Worm (Caenorhabditis elegans) whole organism, late embryonic: ENCODE measurements around the gene ZK1307.1.

Source experiments
- T23F11.4 ChIP-seq: fragments of 200-800 bp; sonication (Bioruptor generic); optimal IDR thresholded peaks from 2 replicates; lab custom pipeline; 2018; ENCODE audit warnings: mild to moderate bottlenecking, missing genetic modification characterization, missing compliant biosample characterization
- Y22D7AL.16 ChIP-seq: sonication (generic microtip); optimal IDR thresholded peaks from 2 replicates; lab custom pipeline; 2016; ENCODE audit warnings: missing genetic modification characterization, missing compliant biosample characterization
- ceh-18 ChIP-seq: sonication (generic microtip); optimal IDR thresholded peaks from 2 replicates; lab custom pipeline; 2016; ENCODE audit warnings: missing genetic modification characterization, missing compliant biosample characterization
- ceh-19 ChIP-seq: fragments of 200-800 bp; sonication (Bioruptor generic); optimal IDR thresholded peaks from 2 replicates; lab custom pipeline; 2018; ENCODE audit warnings: mild to moderate bottlenecking, missing genetic modification characterization, missing compliant biosample characterization
- ceh-2 ChIP-seq: sonication (generic microtip); optimal IDR thresholded peaks from 2 replicates; lab custom pipeline; 2016; ENCODE audit warnings: missing genotype, missing genetic modification characterization, missing compliant biosample characterization
- ceh-22 ChIP-seq: sonication (generic microtip); optimal IDR thresholded peaks from 2 replicates; lab custom pipeline; 2017; ENCODE audit warnings: missing biosample characterization, missing genetic modification characterization
- ceh-24 ChIP-seq: sonication (generic microtip); optimal IDR thresholded peaks from 2 replicates; lab custom pipeline; 2016; ENCODE audit warnings: mild to moderate bottlenecking, missing genetic modification characterization, missing compliant biosample characterization
- ceh-30 ChIP-seq: fragments of 150-350 bp; optimal IDR thresholded peaks from 2 replicates; lab custom pipeline; 2014; ENCODE audit warnings: missing biosample characterization, missing genetic modification characterization
- ceh-48 ChIP-seq: sonication (generic microtip); optimal IDR thresholded peaks from 2 replicates; lab custom pipeline; 2016; ENCODE audit warnings: missing genetic modification characterization, inconsistent platforms, missing compliant biosample characterization
- ceh-6 ChIP-seq: fragments of 200-800 bp; sonication (Bioruptor generic); optimal IDR thresholded peaks from 2 replicates; lab custom pipeline; 2018; ENCODE audit warnings: mild to moderate bottlenecking, missing genetic modification characterization, missing compliant biosample characterization
- ceh-9 ChIP-seq: sonication (generic microtip); optimal IDR thresholded peaks from 2 replicates; lab custom pipeline; 2016; ENCODE audit warnings: mild to moderate bottlenecking, missing genetic modification characterization, inconsistent platforms, missing compliant biosample characterization
- dve-1 ChIP-seq: sonication (generic microtip); optimal IDR thresholded peaks from 2 replicates; lab custom pipeline; 2017; ENCODE audit warnings: antibody characterized with exemption, mild to moderate bottlenecking, missing genetic modification characterization, missing compliant biosample characterization
- elt-2 ChIP-seq: sonication (generic microtip); optimal IDR thresholded peaks from 2 replicates; lab custom pipeline; 2016; ENCODE audit warnings: missing genetic modification reagents, missing genetic modification characterization, missing compliant biosample characterization
- elt-4 ChIP-seq: sonication (generic microtip); optimal IDR thresholded peaks from 2 replicates; lab custom pipeline; 2016; ENCODE audit warnings: missing genetic modification characterization, missing compliant biosample characterization
- eyg-1 ChIP-seq: sonication (generic microtip); optimal IDR thresholded peaks from 2 replicates; lab custom pipeline; 2016; ENCODE audit warnings: missing genotype, missing genetic modification characterization, missing compliant biosample characterization
- fax-1 ChIP-seq: sonication (generic microtip); optimal IDR thresholded peaks from 2 replicates; lab custom pipeline; 2016; ENCODE audit warnings: missing genotype, missing genetic modification characterization, missing compliant biosample characterization
- fkh-10 ChIP-seq: fragments of 150-350 bp; optimal IDR thresholded peaks from 2 replicates; lab custom pipeline; 2014; ENCODE audit warnings: missing biosample characterization, missing genetic modification reagents, missing genetic modification characterization
- hlh-15 ChIP-seq: sonication (generic microtip); optimal IDR thresholded peaks from 2 replicates; lab custom pipeline; 2016; ENCODE audit warnings: missing genetic modification characterization, missing compliant biosample characterization
- hlh-6 ChIP-seq: sonication (generic microtip); optimal IDR thresholded peaks from 2 replicates; lab custom pipeline; 2016; ENCODE audit warnings: missing genotype, missing genetic modification characterization, missing compliant biosample characterization
- lim-6 ChIP-seq: sonication (generic microtip); optimal IDR thresholded peaks from 2 replicates; lab custom pipeline; 2016; ENCODE audit warnings: missing genetic modification characterization, missing compliant biosample characterization
- mec-3 ChIP-seq: sonication (generic microtip); optimal IDR thresholded peaks from 2 replicates; lab custom pipeline; 2016; ENCODE audit warnings: borderline replicate concordance, missing genetic modification characterization, missing compliant biosample characterization
- npax-4 ChIP-seq: sonication (generic microtip); optimal IDR thresholded peaks from 2 replicates; lab custom pipeline; 2016; ENCODE audit warnings: missing genetic modification characterization, missing compliant biosample characterization
- pag-3 ChIP-seq: sonication (generic microtip); optimal IDR thresholded peaks from 2 replicates; lab custom pipeline; 2016; ENCODE audit warnings: missing compliant biosample characterization, missing genetic modification characterization, borderline replicate concordance
- pax-1 ChIP-seq: fragments of 150-350 bp; optimal IDR thresholded peaks from 2 replicates; lab custom pipeline; 2014; ENCODE audit warnings: missing biosample characterization, missing genetic modification characterization
- pha-2 ChIP-seq: sonication (generic microtip); optimal IDR thresholded peaks from 2 replicates; lab custom pipeline; 2017; ENCODE audit warnings: mild to moderate bottlenecking, missing genetic modification characterization, missing compliant biosample characterization
- pha-4 ChIP-seq: fragments of 150-350 bp; optimal IDR thresholded peaks from 2 replicates; lab custom pipeline; 2018; ENCODE audit warnings: missing biosample characterization, missing genetic modification reagents, missing genetic modification characterization
- pros-1 ChIP-seq: fragments of 150-350 bp; optimal IDR thresholded peaks from 2 replicates; lab custom pipeline; 2014; ENCODE audit warnings: missing biosample characterization, missing genetic modification reagents, missing genetic modification characterization
- rnt-1 ChIP-seq: sonication (generic microtip); optimal IDR thresholded peaks from 2 replicates; lab custom pipeline; 2016; ENCODE audit warnings: missing genetic modification characterization, missing compliant biosample characterization
- sdc-2 ChIP-seq: sonication (generic microtip); optimal IDR thresholded peaks from 2 replicates; lab custom pipeline; 2016; ENCODE audit warnings: missing genotype, missing genetic modification characterization, missing compliant biosample characterization
- sox-4 ChIP-seq: sonication (generic microtip); optimal IDR thresholded peaks from 2 replicates; lab custom pipeline; 2017; ENCODE audit warnings: mild to moderate bottlenecking, missing genetic modification characterization, inconsistent platforms, missing compliant biosample characterization
- unc-3 ChIP-seq, 2 experiments: fragments of 200-800 bp in 1 of 2; sonication (Bioruptor generic) in 1 of 2; sonication (generic microtip) in 1 of 2; conservative IDR thresholded peaks in 1 of 2; optimal IDR thresholded peaks in 1 of 2; 2 replicates each; pipeline versions ENCODE4 v1.3.6 to Lab custom; 2016 to 2022; ENCODE audit warnings: missing compliant biosample characterization in 2 of 2, missing genetic modification characterization in 2 of 2, missing genetic modification reagents in 1 of 2
- unc-42 ChIP-seq: sonication (generic microtip); optimal IDR thresholded peaks from 2 replicates; lab custom pipeline; 2016; ENCODE audit warnings: missing genotype, missing genetic modification characterization, missing compliant biosample characterization
- unc-55 ChIP-seq: sonication (generic microtip); optimal IDR thresholded peaks from 2 replicates; lab custom pipeline; 2017; ENCODE audit warnings: missing biosample characterization, missing genetic modification reagents, missing genetic modification characterization
- zip-5 ChIP-seq: sonication (generic microtip); optimal IDR thresholded peaks from 2 replicates; lab custom pipeline; 2016; ENCODE audit warnings: missing genetic modification characterization, missing compliant biosample characterization
- ztf-16 ChIP-seq: sonication (generic microtip); optimal IDR thresholded peaks from 2 replicates; lab custom pipeline; 2017; ENCODE audit warnings: missing genetic modification characterization, missing compliant biosample characterization

ZK1307.1 gene

ce11 chrII:9665577-9665976, 10.2 kb upstream of the ZK1307.1 start, which contains the start of gene ZK1320.5:
Gene ZK1320.5, minus strand, starts transcription at chrII:9665677.
- TF ChIP-seq ceh-48 (tag; lab: Kevin White, UChicago) (no peak), ceh-18 (no peak)

- TF ChIP-seq hlh-6 (tag; lab: Kevin White, UChicago) = no peak
- TF ChIP-seq ceh-2 (tag; lab: Kevin White, UChicago) = no peak
- no peak for TF ChIP-seq zip-5
- no peak for TF ChIP-seq ceh-22 (tag; lab: Kevin White, UChicago)
- TF ChIP-seq mec-3 (tag; lab: Kevin White, UChicago) = no peak
- TF ChIP-seq ceh-6 (GFP tag; lab: Kevin White, UChicago) = no peak
- no peak for TF ChIP-seq eyg-1 (tag; lab: Kevin White, UChicago)
- TF ChIP-seq sdc-2 (tag; lab: Kevin White, UChicago) = no peak
- TF ChIP-seq elt-2 = no peak
- no peak for TF ChIP-seq dve-1 (tag; lab: Kevin White, UChicago)
- no peak for TF ChIP-seq ceh-24 (tag; lab: Kevin White, UChicago)
- no peak for TF ChIP-seq ceh-19
Measured at ce11 chrII:9662797-9663196, 7.4 kb upstream of the ZK1307.1 start, which contains the start of gene cyp-13A10. Gene cyp-13A10, minus strand, starts transcription at chrII:9662884.

ce11 chrII:9662160-9662559, 6.8 kb upstream of the ZK1307.1 start:
- no peak for TF ChIP-seq npax-4 (tag; lab: Kevin White, UChicago)
- TF ChIP-seq, all 69 proteins: peak for 0

- TF ChIP-seq lim-6 = no peak
- no peak for TF ChIP-seq fkh-10
- no peak for TF ChIP-seq pax-1 (tag; lab: Kevin White, UChicago)
- no peak for TF ChIP-seq eyg-1 (tag; lab: Kevin White, UChicago)
- no peak for TF ChIP-seq hlh-15 (tag; lab: Kevin White, UChicago)
- no peak for TF ChIP-seq pros-1 (tag; lab: Kevin White, UChicago)
- no peak for TF ChIP-seq Y22D7AL.16 (tag; lab: Kevin White, UChicago)
- TF ChIP-seq ceh-6 (GFP tag; lab: Kevin White, UChicago) = no peak
- TF ChIP-seq ceh-9 (tag; lab: Kevin White, UChicago) = no peak
- TF ChIP-seq fax-1 = no peak
- TF ChIP-seq ceh-30 (tag; lab: Kevin White, UChicago) = no peak
- TF ChIP-seq unc-55 = no peak
- TF ChIP-seq T23F11.4 (GFP tag; lab: Kevin White, UChicago) = no peak
- no peak for TF ChIP-seq ztf-16
- TF ChIP-seq ceh-22 (tag; lab: Kevin White, UChicago) = no peak
- TF ChIP-seq pha-4 (tag; lab: Kevin White, UChicago) = no peak
- TF ChIP-seq elt-4 (tag; lab: Kevin White, UChicago) = no peak
- no peak for TF ChIP-seq unc-3 (GFP tag; conservative IDR thresholded peaks at IDR 0.05; lab: Robert Waterston, UW)
- no peak for TF ChIP-seq unc-3 (tag; optimal IDR thresholded peaks at IDR 0.05; lab: Kevin White, UChicago)
- no peak for TF ChIP-seq pha-2 (tag; lab: Kevin White, UChicago)
- no peak for TF ChIP-seq sox-4
Measured at ce11 chrII:9660379-9660778, 5.0 kb upstream of the ZK1307.1 start, which contains the start of gene ZK1320.3. Gene ZK1320.3, minus strand, starts transcription at chrII:9660419.

ce11 chrII:9658915-9659314, 3.5 kb upstream of the ZK1307.1 start, which contains the start of gene ZK1320.2:
Gene ZK1320.2, minus strand, starts transcription at chrII:9659002.
- TF ChIP-seq elt-4 (tag; lab: Kevin White, UChicago) = no peak

ce11 chrII:9656210-9656755, 903 bp upstream of the ZK1307.1 start, which contains the start of gene gstk-1:
Gene gstk-1, plus strand, starts transcription at chrII:9656705.
- TF ChIP-seq rnt-1 (no peak), pros-1 (tag; lab: Kevin White, UChicago) (no peak), ceh-48 (tag; lab: Kevin White, UChicago) (no peak), pag-3 (tag; lab: Kevin White, UChicago) (no peak), lim-6 (no peak), unc-42 (tag; lab: Kevin White, UChicago) (no peak), fax-1 (no peak), elt-2 (peak; percentile 19)
